Worm (Caenorhabditis elegans) whole organism, mixed stage, embryonic: ENCODE results near the gene M110.7.

Experiments used
- M03D4.4 ChIP-seq: sonication (generic microtip); optimal IDR thresholded peaks from 2 replicates; lab custom pipeline; 2017; ENCODE audit warnings: mild to moderate bottlenecking, missing genetic modification characterization, missing compliant biosample characterization
- bed-3 ChIP-seq: fragments of 200-800 bp; sonication (Bioruptor generic); optimal IDR thresholded peaks from 3 replicates; lab custom pipeline; 2018; ENCODE audit warnings: mild to moderate bottlenecking, missing genetic modification characterization, moderate library complexity, missing compliant biosample characterization
- blmp-1 ChIP-seq: fragments of 150-350 bp; optimal IDR thresholded peaks from 2 replicates; lab custom pipeline; 2014; ENCODE audit warnings: missing biosample characterization, missing genetic modification characterization
- ceh-39 ChIP-seq: fragments of 150-350 bp; optimal IDR thresholded peaks from 2 replicates; lab custom pipeline; 2014; ENCODE audit warnings: missing biosample characterization, missing genetic modification characterization
- ceh-43 ChIP-seq: fragments of 200-800 bp; sonication (Bioruptor generic); optimal IDR thresholded peaks from 2 replicates; lab custom pipeline; 2018; ENCODE audit warnings: mild to moderate bottlenecking, missing genetic modification characterization, moderate library complexity, missing compliant biosample characterization
- ceh-83 ChIP-seq: fragments of 200-800 bp; sonication (Bioruptor generic); optimal IDR thresholded peaks from 2 replicates; lab custom pipeline; 2018; ENCODE audit warnings: mild to moderate bottlenecking, missing genetic modification characterization, missing compliant biosample characterization
- ces-1 ChIP-seq: fragments of 150-350 bp; optimal IDR thresholded peaks from 2 replicates; lab custom pipeline; 2014; ENCODE audit warnings: missing biosample characterization, missing genetic modification reagents, missing genetic modification characterization
- cnd-1 ChIP-seq: fragments of 200-800 bp; sonication (Bioruptor generic); optimal IDR thresholded peaks from 2 replicates; lab custom pipeline; 2018; ENCODE audit warnings: mild to moderate bottlenecking, missing genetic modification characterization, missing compliant biosample characterization
- drap-1 ChIP-seq: fragments of 200-800 bp; sonication (Bioruptor generic); optimal IDR thresholded peaks from 3 replicates; lab custom pipeline; 2018; ENCODE audit warnings: mild to moderate bottlenecking, missing genetic modification characterization, missing compliant biosample characterization
- elt-1 ChIP-seq: sonication (generic microtip); optimal IDR thresholded peaks from 2 replicates; lab custom pipeline; 2017; ENCODE audit warnings: missing genetic modification characterization, mild to moderate bottlenecking, missing compliant biosample characterization, antibody characterized with exemption, moderate library complexity, borderline replicate concordance; ENCODE audit not compliant: insufficient read depth
- elt-3 ChIP-seq: fragments of 150-350 bp; optimal IDR thresholded peaks from 2 replicates; lab custom pipeline; 2014; ENCODE audit warnings: missing biosample characterization, missing genetic modification characterization
- flh-1 ChIP-seq: fragments of 200-800 bp; sonication (Bioruptor generic); optimal IDR thresholded peaks from 2 replicates; lab custom pipeline; 2018; ENCODE audit warnings: mild to moderate bottlenecking, missing genetic modification characterization, moderate library complexity, missing compliant biosample characterization
- ham-2 ChIP-seq: fragments of 200-800 bp; sonication (Bioruptor generic); optimal IDR thresholded peaks from 2 replicates; lab custom pipeline; 2018; ENCODE audit warnings: mild to moderate bottlenecking, missing genetic modification characterization, missing compliant biosample characterization
- hlh-1 ChIP-seq: fragments of 150-350 bp; optimal IDR thresholded peaks from 2 replicates; lab custom pipeline; 2014; ENCODE audit warnings: missing biosample characterization, missing genetic modification reagents, missing genetic modification characterization
- lin-13 ChIP-seq: fragments of 150-350 bp; optimal IDR thresholded peaks from 2 replicates; lab custom pipeline; 2014; ENCODE audit warnings: missing biosample characterization, missing genetic modification characterization
- lin-32 ChIP-seq: fragments of 200-800 bp; sonication (Bioruptor generic); optimal IDR thresholded peaks from 2 replicates; lab custom pipeline; 2018; ENCODE audit warnings: mild to moderate bottlenecking, missing genetic modification characterization, missing compliant biosample characterization
- lsy-2 ChIP-seq: fragments of 150-350 bp; optimal IDR thresholded peaks from 2 replicates; lab custom pipeline; 2014; ENCODE audit warnings: missing biosample characterization, missing genetic modification characterization
- mab-5 ChIP-seq: fragments of 150-350 bp; optimal IDR thresholded peaks from 2 replicates; lab custom pipeline; 2014; ENCODE audit warnings: missing biosample characterization, missing genetic modification characterization
- mep-1 ChIP-seq: fragments of 150-350 bp; optimal IDR thresholded peaks from 2 replicates; lab custom pipeline; 2017; ENCODE audit warnings: missing biosample characterization, missing genetic modification reagents, missing genetic modification characterization, inconsistent platforms
- mls-2 ChIP-seq: sonication (generic microtip); optimal IDR thresholded peaks from 2 replicates; lab custom pipeline; 2016; ENCODE audit warnings: mild to moderate bottlenecking, missing genetic modification characterization, moderate library complexity, missing compliant biosample characterization
- nhr-12 ChIP-seq: fragments of 150-350 bp; optimal IDR thresholded peaks from 2 replicates; lab custom pipeline; 2014; ENCODE audit warnings: missing biosample characterization, missing genetic modification characterization
- nhr-2 ChIP-seq: fragments of 150-350 bp; optimal IDR thresholded peaks from 2 replicates; lab custom pipeline; 2014; ENCODE audit warnings: missing biosample characterization, missing genetic modification characterization
- nhr-237 ChIP-seq: fragments of 150-350 bp; optimal IDR thresholded peaks from 2 replicates; lab custom pipeline; 2014; ENCODE audit warnings: missing biosample characterization, missing genetic modification characterization
- nhr-28 ChIP-seq: fragments of 150-350 bp; optimal IDR thresholded peaks from 2 replicates; lab custom pipeline; 2014; ENCODE audit warnings: missing biosample characterization, missing genetic modification characterization
- nhr-76 ChIP-seq: sonication (generic microtip); optimal IDR thresholded peaks from 2 replicates; lab custom pipeline; 2017; ENCODE audit warnings: missing biosample characterization, missing genetic modification characterization
- pha-4 ChIP-seq: fragments of 150-350 bp; optimal IDR thresholded peaks from 2 replicates; lab custom pipeline; 2018; ENCODE audit warnings: missing biosample characterization, missing genetic modification reagents, missing genetic modification characterization
- sem-2 ChIP-seq: fragments of 200-800 bp; sonication (Bioruptor generic); optimal IDR thresholded peaks from 2 replicates; lab custom pipeline; 2018; ENCODE audit warnings: mild to moderate bottlenecking, missing genetic modification characterization, missing compliant biosample characterization
- snpc-4 ChIP-seq: fragments of 150-350 bp; optimal IDR thresholded peaks from 2 replicates; lab custom pipeline; 2014; ENCODE audit warnings: missing biosample characterization, missing genetic modification characterization
- sptf-1 ChIP-seq: sonication (generic microtip); optimal IDR thresholded peaks from 2 replicates; lab custom pipeline; 2017; ENCODE audit warnings: mild to moderate bottlenecking, missing genetic modification characterization, moderate library complexity, missing compliant biosample characterization
- tbx-8 ChIP-seq: fragments of 200-800 bp; sonication (Bioruptor generic); optimal IDR thresholded peaks from 2 replicates; lab custom pipeline; 2018; ENCODE audit warnings: mild to moderate bottlenecking, missing genetic modification characterization, moderate library complexity, missing compliant biosample characterization
- unc-120 ChIP-seq: sonication (generic microtip); optimal IDR thresholded peaks from 2 replicates; lab custom pipeline; 2017; ENCODE audit warnings: missing genetic modification characterization, missing compliant biosample characterization; ENCODE audit not compliant: poor library complexity, severe bottlenecking
- unc-39 ChIP-seq: fragments of 150-350 bp; optimal IDR thresholded peaks from 2 replicates; lab custom pipeline; 2014; ENCODE audit warnings: missing biosample characterization, missing genetic modification characterization
- unc-62 ChIP-seq: fragments of 150-350 bp; optimal IDR thresholded peaks from 2 replicates; lab custom pipeline; 2014; ENCODE audit warnings: missing biosample characterization, missing genetic modification reagents, missing genetic modification characterization
- zip-8 ChIP-seq: fragments of 150-350 bp; optimal IDR thresholded peaks from 2 replicates; lab custom pipeline; 2014; ENCODE audit warnings: missing biosample characterization, missing genetic modification characterization
- ztf-11 ChIP-seq: fragments of 150-350 bp; optimal IDR thresholded peaks from 2 replicates; lab custom pipeline; 2014; ENCODE audit warnings: missing biosample characterization, missing genetic modification characterization

The M110.7 gene

ce11 chrII:8220267-8220666, 12.3 kb upstream of the M110.7 start:
- no peak for TF ChIP-seq snpc-4

- TF ChIP-seq bed-3 (GFP tag; lab: Kevin White, UChicago), result no peak
- TF ChIP-seq lin-32 (GFP tag; lab: Kevin White, UChicago), result no peak
- no peak for TF ChIP-seq ceh-83 (GFP tag; lab: Kevin White, UChicago)
- TF ChIP-seq elt-1, result no peak
- no peak for TF ChIP-seq nhr-12
- TF ChIP-seq drap-1, result peak; percentile 8
- no peak for TF ChIP-seq mls-2 (tag; lab: Kevin White, UChicago)
- peak; percentile 42 for TF ChIP-seq nhr-2 (tag; lab: Kevin White, UChicago)
- TF ChIP-seq unc-62 (GFP tag; lab: Kevin White, UChicago), result no peak
- peak; percentile 49 for TF ChIP-seq sptf-1 (tag; lab: Kevin White, UChicago)
- no peak for TF ChIP-seq hlh-1 (tag; lab: Kevin White, UChicago)
- TF ChIP-seq mab-5 (tag; lab: Kevin White, UChicago), result no peak
- no peak for TF ChIP-seq nhr-28 (tag; lab: Kevin White, UChicago)
- TF ChIP-seq snpc-4, result no peak
- TF ChIP-seq unc-120, result no peak
- no peak for TF ChIP-seq lsy-2
- TF ChIP-seq pha-4 (tag; lab: Kevin White, UChicago), result no peak
- peak; percentile 18 for TF ChIP-seq nhr-237 (tag; lab: Kevin White, UChicago)
- TF ChIP-seq unc-39 (tag; lab: Kevin White, UChicago), result no peak
- TF ChIP-seq nhr-76, result no peak
- TF ChIP-seq ztf-11 (tag; lab: Kevin White, UChicago), result no peak
- peak; percentile 45 for TF ChIP-seq sem-2 (GFP tag; lab: Kevin White, UChicago)
- no peak for TF ChIP-seq tbx-8 (GFP tag; lab: Kevin White, UChicago)
- peak; percentile 41 for TF ChIP-seq ham-2 (GFP tag; lab: Kevin White, UChicago)
- TF ChIP-seq ceh-39, result peak; percentile 62
- no peak for TF ChIP-seq ces-1 (GFP tag; lab: Kevin White, UChicago)
- no peak for TF ChIP-seq M03D4.4 (tag; lab: Kevin White, UChicago)
- TF ChIP-seq elt-3 (tag; lab: Kevin White, UChicago), result no peak
- no peak for TF ChIP-seq ceh-43 (GFP tag; lab: Kevin White, UChicago)
- TF ChIP-seq lin-13 (tag; lab: Kevin White, UChicago), result no peak
- TF ChIP-seq blmp-1 (tag; lab: Kevin White, UChicago), result no peak
- peak; percentile 38 for TF ChIP-seq mep-1 (tag; lab: Kevin White, UChicago)
- TF ChIP-seq zip-8, result no peak
- TF ChIP-seq cnd-1 (tag; lab: Kevin White, UChicago), result no peak
- TF ChIP-seq flh-1 (GFP tag; lab: Kevin White, UChicago), result no peak
- TF ChIP-seq, all 35 proteins: peak for 8
Observed at ce11 chrII:8222309-8223065, 10.1 kb upstream of the M110.7 start, which contains the start of gene dab-1. Gene dab-1 (plus strand): TSS chrII:8222386.

ce11 chrII:8223422-8223821, 9.2 kb upstream of the M110.7 start:
- peak; percentile 60 for TF ChIP-seq ceh-43 (GFP tag; lab: Kevin White, UChicago)
- no peak for TF ChIP-seq hlh-1 (tag; lab: Kevin White, UChicago)
- no peak for TF ChIP-seq unc-120
- TF ChIP-seq ham-2 (GFP tag; lab: Kevin White, UChicago), result peak; percentile 28
- TF ChIP-seq mls-2 (tag; lab: Kevin White, UChicago), result peak; percentile 19
- TF ChIP-seq mep-1 (tag; lab: Kevin White, UChicago), result no peak
- no peak for TF ChIP-seq nhr-76
- TF ChIP-seq lin-13 (tag; lab: Kevin White, UChicago), result no peak
- no peak for TF ChIP-seq tbx-8 (GFP tag; lab: Kevin White, UChicago)

ce11 chrII:8223945-8224344, 8.6 kb upstream of the M110.7 start:
- TF ChIP-seq blmp-1 (tag; lab: Kevin White, UChicago) (no peak), lin-13 (tag; lab: Kevin White, UChicago) (no peak), lsy-2 (no peak), ceh-83 (GFP tag; lab: Kevin White, UChicago) (no peak), nhr-76 (no peak), nhr-28 (tag; lab: Kevin White, UChicago) (no peak), sem-2 (GFP tag; lab: Kevin White, UChicago) (no peak), ceh-43 (GFP tag; lab: Kevin White, UChicago) (no peak), M03D4.4 (tag; lab: Kevin White, UChicago) (no peak), drap-1 (no peak), sptf-1 (tag; lab: Kevin White, UChicago) (no peak)
